Fruit fly (Drosophila melanogaster) whole organism, embryonic: ENCODE results near the gene CG15332.

Experiments
- Ada2b ChIP-seq: fragments of 200-800 bp; sonication (Bioruptor generic); IDR thresholded peaks from 2 replicates; pipeline ENCODE4 v1.3.6; 2022; ENCODE audit warnings: missing biosample characterization, missing genetic modification characterization
- Adf1 ChIP-seq: fragments of 200-800 bp; sonication (Bioruptor generic); IDR thresholded peaks from 2 replicates; pipeline ENCODE4 v1.3.6; 2022; ENCODE audit warnings: missing biosample characterization, missing genetic modification characterization
- Blimp-1 ChIP-seq: fragments of 200-800 bp; sonication (Bioruptor generic); optimal IDR thresholded peaks from 3 replicates; lab custom pipeline; 2018; ENCODE audit warnings: missing biosample characterization, missing genetic modification characterization, mild to moderate bottlenecking, moderate library complexity, missing genetic modification reagents
- BtbVII ChIP-seq: fragments of 200-800 bp; sonication (Bioruptor generic); optimal IDR thresholded peaks from 3 replicates; lab custom pipeline; 2017; ENCODE audit warnings: missing biosample characterization, mild to moderate bottlenecking, missing genetic modification characterization
- CG10462 ChIP-seq: fragments of 200-800 bp; sonication (Bioruptor generic); optimal IDR thresholded peaks from 2 replicates; lab custom pipeline; 2016; ENCODE audit warnings: missing biosample characterization, missing genetic modification characterization
- CG11504 ChIP-seq: fragments of 200-800 bp; sonication (Bioruptor generic); optimal IDR thresholded peaks from 3 replicates; lab custom pipeline; 2019; ENCODE audit warnings: missing biosample characterization, mild to moderate bottlenecking, missing genetic modification characterization, moderate library complexity
- CG11560 ChIP-seq: fragments of 200-800 bp; sonication (Bioruptor generic); IDR thresholded peaks from 3 replicates; pipeline ENCODE4 v1.3.6; 2022; ENCODE audit warnings: missing biosample characterization, missing genetic modification characterization
- CG11695 ChIP-seq: fragments of 200-800 bp; sonication (Bioruptor generic); IDR thresholded peaks from 3 replicates; pipeline ENCODE4 v1.3.6; 2022; ENCODE audit warnings: missing biosample characterization, missing genetic modification characterization
- CG2199 ChIP-seq: fragments of 200-800 bp; sonication (Bioruptor generic); IDR thresholded peaks from 3 replicates; pipeline ENCODE4 v1.3.6; 2022; ENCODE audit warnings: missing biosample characterization, missing genetic modification characterization
- CG2712 ChIP-seq: fragments of 200-800 bp; optimal IDR thresholded peaks from 3 replicates; lab custom pipeline; 2019; ENCODE audit warnings: missing biosample characterization, mild to moderate bottlenecking, missing genetic modification characterization, moderate library complexity
- CG31441 ChIP-seq: fragments of 200-800 bp; sonication (Bioruptor generic); IDR thresholded peaks from 2 replicates; pipeline ENCODE4 v1.3.6; 2022; ENCODE audit warnings: missing biosample characterization, missing genetic modification characterization
- CG33213 ChIP-seq: fragments of 200-800 bp; sonication (Bioruptor generic); optimal IDR thresholded peaks from 3 replicates; lab custom pipeline; 2016; ENCODE audit warnings: missing biosample characterization, missing genetic modification characterization
- CG33557 ChIP-seq: fragments of 200-800 bp; sonication (Bioruptor generic); optimal IDR thresholded peaks from 2 replicates; lab custom pipeline; 2019; ENCODE audit warnings: missing biosample characterization, mild to moderate bottlenecking, missing genetic modification characterization, moderate library complexity
- CG4854 ChIP-seq: fragments of 200-800 bp; sonication (Bioruptor generic); optimal IDR thresholded peaks from 2 replicates; lab custom pipeline; 2016; ENCODE audit warnings: missing biosample characterization, missing genetic modification characterization, inconsistent platforms
- CG6813 ChIP-seq: fragments of 200-800 bp; sonication (Bioruptor generic); optimal IDR thresholded peaks from 2 replicates; lab custom pipeline; 2017; ENCODE audit warnings: missing biosample characterization, missing genetic modification characterization, mild to moderate bottlenecking, moderate library complexity, missing genetic modification reagents
- CG6854 ChIP-seq: fragments of 200-800 bp; sonication (Bioruptor generic); optimal IDR thresholded peaks from 3 replicates; lab custom pipeline; 2017; ENCODE audit warnings: missing biosample characterization, mild to moderate bottlenecking, missing genetic modification characterization
- CG7556 ChIP-seq: fragments of 200-800 bp; sonication (Bioruptor generic); optimal IDR thresholded peaks from 2 replicates; lab custom pipeline; 2017; ENCODE audit warnings: missing biosample characterization, mild to moderate bottlenecking, missing genetic modification characterization
- CG7745 ChIP-seq: fragments of 200-800 bp; sonication (Bioruptor generic); optimal IDR thresholded peaks from 2 replicates; lab custom pipeline; 2018; ENCODE audit warnings: missing biosample characterization, mild to moderate bottlenecking, missing genetic modification characterization, moderate library complexity
- CG7928 ChIP-seq: fragments of 200-800 bp; sonication (Bioruptor generic); optimal IDR thresholded peaks from 2 replicates; lab custom pipeline; 2017; ENCODE audit warnings: missing biosample characterization, mild to moderate bottlenecking, missing genetic modification characterization
- Dll ChIP-seq: fragments of 200-800 bp; sonication (Bioruptor generic); IDR thresholded peaks from 4 replicates; pipeline ENCODE4 v1.3.6; 2022; ENCODE audit warnings: missing biosample characterization, missing genetic modification characterization; ENCODE audit not compliant: partially characterized antibody
- Dp ChIP-seq: fragments of 200-800 bp; sonication (Bioruptor generic); optimal IDR thresholded peaks from 2 replicates; lab custom pipeline; 2018; ENCODE audit warnings: missing biosample characterization, mild to moderate bottlenecking, missing genetic modification characterization, moderate library complexity
- Drgx ChIP-seq: fragments of 200-800 bp; sonication (Bioruptor generic); IDR thresholded peaks from 2 replicates; pipeline ENCODE4 v1.3.6; 2022; ENCODE audit warnings: missing biosample characterization, missing genetic modification characterization
- Ets65A ChIP-seq: fragments of 200-800 bp; sonication (Bioruptor generic); peaks from one replicate; lab custom pipeline; 2016; ENCODE audit warnings: missing biosample characterization, missing genetic modification characterization
- HLHmδ ChIP-seq: fragments of 200-800 bp; sonication (Bioruptor generic); optimal IDR thresholded peaks from 2 replicates; lab custom pipeline; 2018; ENCODE audit warnings: missing biosample characterization, mild to moderate bottlenecking, missing genetic modification characterization, moderate library complexity
- MBD-R2 ChIP-seq: fragments of 200-800 bp; sonication (Bioruptor generic); IDR thresholded peaks from 2 replicates; pipeline ENCODE4 v1.3.6; 2022; ENCODE audit warnings: missing biosample characterization, missing genetic modification characterization
- NFAT ChIP-seq: fragments of 200-800 bp; sonication (Bioruptor generic); IDR thresholded peaks from 2 replicates; pipeline ENCODE4 v1.3.6; 2022; ENCODE audit warnings: missing biosample characterization, missing genetic modification characterization
- Nf-YA ChIP-seq: fragments of 200-800 bp; sonication (Bioruptor generic); IDR thresholded peaks from 2 replicates; pipeline ENCODE4 v1.3.6; 2022; ENCODE audit warnings: missing biosample characterization, missing genetic modification characterization
- Oli ChIP-seq: fragments of 200-800 bp; sonication (Bioruptor generic); optimal IDR thresholded peaks from 2 replicates; lab custom pipeline; 2018; ENCODE audit warnings: missing biosample characterization, mild to moderate bottlenecking, missing genetic modification characterization, moderate library complexity
- Opbp ChIP-seq: fragments of 200-800 bp; sonication (Bioruptor generic); IDR thresholded peaks from 3 replicates; pipeline ENCODE4 v1.3.6; 2022; ENCODE audit warnings: missing biosample characterization, missing genetic modification characterization; ENCODE audit not compliant: partially characterized antibody
- Sox100B ChIP-seq: fragments of 200-800 bp; sonication (Bioruptor generic); optimal IDR thresholded peaks from 3 replicates; lab custom pipeline; 2018; ENCODE audit warnings: missing biosample characterization, mild to moderate bottlenecking, missing genetic modification characterization
- ac ChIP-seq: fragments of 200-800 bp; sonication (Bioruptor generic); optimal IDR thresholded peaks from 3 replicates; lab custom pipeline; 2017; ENCODE audit warnings: missing biosample characterization, mild to moderate bottlenecking, missing genetic modification characterization
- ara ChIP-seq: fragments of 200-800 bp; sonication (Bioruptor generic); IDR thresholded peaks from 2 replicates; pipeline ENCODE4 v1.3.6; 2022; ENCODE audit warnings: missing biosample characterization, missing genetic modification characterization
- ase ChIP-seq: fragments of 200-800 bp; sonication (Bioruptor generic); IDR thresholded peaks from 3 replicates; pipeline ENCODE4 v1.3.6; 2022; ENCODE audit warnings: missing biosample characterization, missing genetic modification characterization
- bsh ChIP-seq, 2 experiments: fragments of 200-800 bp; sonication (Bioruptor generic); optimal IDR thresholded peaks; 2 replicates each; lab custom pipeline; 2017 to 2018; ENCODE audit warnings: mild to moderate bottlenecking in 2 of 2, missing biosample characterization in 2 of 2, missing genetic modification characterization in 2 of 2, moderate library complexity in 1 of 2
- ci ChIP-seq: fragments of 200-800 bp; sonication (Bioruptor generic); IDR thresholded peaks from 3 replicates; pipeline ENCODE4 v1.3.6; 2022; ENCODE audit warnings: missing biosample characterization, missing genetic modification characterization
- dm ChIP-seq: fragments of 200-800 bp; sonication (Bioruptor generic); optimal IDR thresholded peaks from 3 replicates; lab custom pipeline; 2016; ENCODE audit warnings: missing biosample characterization, missing genetic modification characterization
- dpn ChIP-seq, 2 experiments: fragments of 200-800 bp; sonication (Bioruptor generic); optimal IDR thresholded peaks; 3 replicates each; lab custom pipeline; 2016; ENCODE audit warnings: missing biosample characterization in 2 of 2, missing genetic modification characterization in 2 of 2
- fd102C ChIP-seq: fragments of 200-800 bp; sonication (Bioruptor generic); optimal IDR thresholded peaks from 2 replicates; lab custom pipeline; 2018; ENCODE audit warnings: missing biosample characterization, mild to moderate bottlenecking, missing genetic modification characterization, moderate library complexity
- hkb ChIP-seq, 2 experiments: fragments of 200-800 bp in 1 of 2; fragments of >200 bp in 1 of 2; sonication (Bioruptor generic) in 1 of 2; IDR thresholded peaks in 1 of 2; optimal IDR thresholded peaks in 1 of 2; 2 replicates each; pipeline versions ENCODE4 v1.3.6 to Lab custom; 2017 to 2022; ENCODE audit warnings: missing biosample characterization in 1 of 2, missing genetic modification characterization in 1 of 2
- lmd ChIP-seq: fragments of 200-800 bp; sonication (Bioruptor generic); IDR thresholded peaks from 2 replicates; pipeline ENCODE4 v1.3.6; 2022; ENCODE audit warnings: missing biosample characterization, missing genetic modification characterization
- pan ChIP-seq, 4 experiments: fragments of >200 bp in 3 of 4; fragments of 200-800 bp in 1 of 4; sonication (Bioruptor generic) in 1 of 4; optimal IDR thresholded peaks in 3 of 4; IDR thresholded peaks in 1 of 4; 2 replicates each; pipeline versions ENCODE4 v1.3.6 to Lab custom; 2017 to 2022; ENCODE audit warnings: missing biosample characterization in 2 of 4, missing genetic modification characterization in 2 of 4, mixed read lengths in 1 of 4
- pnt ChIP-seq: fragments of 200-800 bp; sonication (Bioruptor generic); optimal IDR thresholded peaks from 3 replicates; lab custom pipeline; 2016; ENCODE audit warnings: missing biosample characterization, missing genetic modification characterization
- prd ChIP-seq, 3 experiments: fragments of >200 bp in 2 of 3; fragments of 200-800 bp in 1 of 3; sonication (Bioruptor generic) in 1 of 3; optimal IDR thresholded peaks in 2 of 3; IDR thresholded peaks in 1 of 3; 2 replicates in 2 of 3; 3 replicates in 1 of 3; pipeline versions ENCODE4 v1.3.6 to Lab custom; 2017 to 2022; ENCODE audit warnings: missing biosample characterization in 1 of 3, missing genetic modification characterization in 1 of 3
- repo ChIP-seq: fragments of 200-800 bp; sonication (Bioruptor generic); optimal IDR thresholded peaks from 2 replicates; lab custom pipeline; 2016; ENCODE audit warnings: missing biosample characterization, missing genetic modification characterization
- schlank ChIP-seq: fragments of 200-800 bp; sonication (Bioruptor generic); optimal IDR thresholded peaks from 2 replicates; lab custom pipeline; 2018; ENCODE audit warnings: missing biosample characterization, mild to moderate bottlenecking, missing genetic modification characterization
- sna ChIP-seq: fragments of 200-800 bp; sonication (Bioruptor generic); IDR thresholded peaks from 2 replicates; pipeline ENCODE4 v1.3.6; 2022; ENCODE audit warnings: missing biosample characterization, missing genetic modification characterization; ENCODE audit not compliant: partially characterized antibody
- tap ChIP-seq: fragments of 200-800 bp; optimal IDR thresholded peaks from 3 replicates; lab custom pipeline; 2019; ENCODE audit warnings: missing biosample characterization, mild to moderate bottlenecking, missing genetic modification characterization, moderate library complexity
- tio ChIP-seq: fragments of 200-800 bp; sonication (Bioruptor generic); optimal IDR thresholded peaks from 2 replicates; lab custom pipeline; 2017; ENCODE audit warnings: missing biosample characterization, missing genetic modification characterization, inconsistent platforms

The CG15332 gene

DNA sequence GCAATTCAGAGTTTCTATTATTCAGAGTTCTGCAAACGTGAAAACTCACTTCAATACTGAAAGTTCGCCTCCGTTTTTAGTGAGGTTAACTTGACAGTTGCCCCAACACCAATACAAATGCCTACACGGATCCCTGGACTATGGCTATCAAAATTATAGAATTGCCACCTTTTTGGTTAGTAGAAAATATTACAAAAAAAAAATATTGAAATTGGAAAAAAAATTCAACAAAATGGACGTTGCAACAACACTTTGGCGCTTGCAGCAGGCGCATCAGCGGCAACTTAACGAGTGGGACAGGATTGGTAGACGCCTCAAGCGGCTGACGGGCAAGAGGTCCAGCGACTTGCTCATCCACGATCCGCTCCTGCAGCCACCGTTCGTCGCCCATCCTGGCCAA, at the start of gene CG15332, which contains the start of gene CG15330:
CG15332 (minus strand) TSS at position 101 of the 400 bp plus-strand sequence.
CG15330 (plus strand) TSS at position 175 of the 400 bp plus-strand sequence.
- TF ChIP-seq prd (optimal IDR thresholded peaks at IDR 0.05; lab: Kevin White, UChicago), result no peak
- no peak for TF ChIP-seq prd (GFP tag; IDR thresholded peaks at IDR 0.05; lab: Robert Waterston, UW)
- no peak for TF ChIP-seq CG33557
- no peak for TF ChIP-seq CG10462
- TF ChIP-seq Sox100B (GFP tag; lab: Kevin White, UChicago), result no peak
- no peak for TF ChIP-seq Ets65A
- TF ChIP-seq lmd (GFP tag; lab: Robert Waterston, UW), result no peak
- no peak for TF ChIP-seq NFAT (GFP tag; lab: Robert Waterston, UW)
- no peak for TF ChIP-seq hkb (optimal IDR thresholded peaks at IDR 0.05; lab: Kevin White, UChicago)
- TF ChIP-seq hkb (GFP tag; IDR thresholded peaks at IDR 0.05; lab: Robert Waterston, UW), result no peak
- no peak for TF ChIP-seq CG7928 (GFP tag; lab: Kevin White, UChicago)
- no peak for TF ChIP-seq CG4854
- no peak for TF ChIP-seq CG6813 (GFP tag; lab: Kevin White, UChicago)
- no peak for TF ChIP-seq CG7745
- no peak for TF ChIP-seq Ada2b (GFP tag; lab: Robert Waterston, UW)
- no peak for TF ChIP-seq repo
- TF ChIP-seq CG7556 (GFP tag; lab: Kevin White, UChicago), result no peak
- TF ChIP-seq tio (GFP tag; lab: Kevin White, UChicago), result no peak

DNA sequence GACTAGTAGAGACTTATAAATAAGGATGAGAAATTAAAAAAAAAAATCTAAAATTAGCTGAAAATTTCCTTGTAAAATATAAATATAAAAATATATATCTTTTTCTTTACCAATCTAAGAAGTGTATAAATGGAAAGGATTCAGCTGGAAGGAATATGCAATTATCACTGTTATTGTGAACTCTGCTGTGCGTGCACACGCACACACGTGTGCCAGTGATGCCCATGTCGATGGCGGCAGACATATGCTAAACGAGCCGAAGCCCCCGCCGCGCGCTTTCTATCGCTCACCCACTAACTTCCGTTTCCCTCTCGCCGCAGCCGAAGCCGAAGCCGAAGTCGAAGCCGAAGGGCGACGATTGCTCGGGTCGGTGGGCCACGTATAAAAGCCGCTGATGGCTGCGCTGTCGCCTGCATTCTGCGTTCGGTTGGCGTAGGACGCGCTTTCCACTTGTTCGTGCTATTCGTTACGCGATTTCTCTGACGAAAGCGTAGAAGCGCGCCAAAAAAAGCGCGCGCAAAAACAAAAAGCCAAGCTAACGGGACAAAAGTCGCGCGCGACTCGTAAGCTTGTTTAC, 39.5 kb upstream of the CG15332 start, which contains the start of gene Tbh:
Tbh (plus strand) TSS at position 527 of the 577 bp plus-strand sequence.
- peak; percentile 30; the same call in 1 of the 2 replicates for TF ChIP-seq Drgx
- TF ChIP-seq MBD-R2, result no peak
- TF ChIP-seq Dp (GFP tag; lab: Kevin White, UChicago), result peak; percentile 13
- peak; percentile 53; the same call in 1 of the 2 replicates for TF ChIP-seq Adf1 (GFP tag; lab: Robert Waterston, UW)
- no peak for TF ChIP-seq pnt
- TF ChIP-seq CG33213 (GFP tag; lab: Kevin White, UChicago), result no peak
- TF ChIP-seq HLHmδ (GFP tag; lab: Kevin White, UChicago), result no peak
- TF ChIP-seq CG2712 (tag; lab: Kevin White, UChicago), result peak; percentile 12
- no peak for TF ChIP-seq dpn (GFP tag; optimal IDR thresholded peaks at IDR 0.05; lab: Kevin White, UChicago)
- peak; percentile 44; the same call in 1 of the 3 replicates for TF ChIP-seq ci
- peak; percentile 11 for TF ChIP-seq BtbVII (GFP tag; lab: Kevin White, UChicago)
- TF ChIP-seq Dll, result no peak
- TF ChIP-seq schlank (tag; lab: Kevin White, UChicago), result no peak
- TF ChIP-seq Nf-YA (GFP tag; lab: Robert Waterston, UW), result no peak
- TF ChIP-seq CG2199 (GFP tag; lab: Robert Waterston, UW), result no peak
- no peak for TF ChIP-seq ara (GFP tag; lab: Robert Waterston, UW)
- peak; percentile 43 for TF ChIP-seq CG6854 (GFP tag; lab: Kevin White, UChicago)
- TF ChIP-seq Oli, result peak; percentile 31
- no peak for TF ChIP-seq Opbp (GFP tag; lab: Robert Waterston, UW)
- no peak for TF ChIP-seq ac
- no peak for TF ChIP-seq dm (GFP tag; lab: Kevin White, UChicago)
- no peak for TF ChIP-seq pan (optimal IDR thresholded peaks at IDR 0.05; lab: Kevin White, UChicago)
- peak in 1 of 2 experiments; percentile 27 for TF ChIP-seq pan (GFP tag; optimal IDR thresholded peaks at IDR 0.05 in 1 of 2, IDR thresholded peaks at IDR 0.05 in 1 of 2)
- TF ChIP-seq CG11695, result no peak
- no peak for TF ChIP-seq fd102C (GFP tag; lab: Kevin White, UChicago)
- TF ChIP-seq Blimp-1 (GFP tag; lab: Kevin White, UChicago), result peak; percentile 16
- TF ChIP-seq bsh (GFP tag; optimal IDR thresholded peaks at IDR 0.05; lab: Kevin White, UChicago), result peak in 1 of 2 experiments; percentile 5
- TF ChIP-seq ase, result no peak
- TF ChIP-seq CG11504 (tag; lab: Kevin White, UChicago), result peak; percentile 47
- no peak for TF ChIP-seq CG11560 (tag; lab: Robert Waterston, UW)
- TF ChIP-seq sna (GFP tag; lab: Robert Waterston, UW), result no peak
- no peak for TF ChIP-seq tap (tag; lab: Kevin White, UChicago)
- TF ChIP-seq CG31441 (GFP tag; lab: Robert Waterston, UW), result peak; percentile 45
